Worm (Caenorhabditis elegans): ENCODE data around the gene K07E3.1.
A peak's percentile ranks its signal among the peaks of the same experiment; 100 is the strongest.

Gene K07E3.1

ce11 chrX:8098813-8099360 is 11.4 kb upstream of the K07E3.1 start, which contains the start of gene catp-5:
Gene catp-5, minus strand, starts transcription at chrX:8098863.
- peak; percentile 46 for TF ChIP-seq pqm-1 (tag; optimal IDR thresholded peaks at IDR 0.05)
- no peak for TF ChIP-seq egl-27 (tag; optimal IDR thresholded peaks at IDR 0.05)
- TF ChIP-seq zag-1 (tag; optimal IDR thresholded peaks at IDR 0.05): no peak
- no peak for TF ChIP-seq unc-62 (GFP tag; optimal IDR thresholded peaks at IDR 0.05)
- TF ChIP-seq elt-2 (tag; optimal IDR thresholded peaks at IDR 0.05): peak; percentile 85
- TF ChIP-seq nhr-43 (tag; optimal IDR thresholded peaks at IDR 0.05; ENCODE audit: poor library complexity, severe bottlenecking): no peak
- no peak for TF ChIP-seq elt-3 (tag; optimal IDR thresholded peaks at IDR 0.05)

DNA sequence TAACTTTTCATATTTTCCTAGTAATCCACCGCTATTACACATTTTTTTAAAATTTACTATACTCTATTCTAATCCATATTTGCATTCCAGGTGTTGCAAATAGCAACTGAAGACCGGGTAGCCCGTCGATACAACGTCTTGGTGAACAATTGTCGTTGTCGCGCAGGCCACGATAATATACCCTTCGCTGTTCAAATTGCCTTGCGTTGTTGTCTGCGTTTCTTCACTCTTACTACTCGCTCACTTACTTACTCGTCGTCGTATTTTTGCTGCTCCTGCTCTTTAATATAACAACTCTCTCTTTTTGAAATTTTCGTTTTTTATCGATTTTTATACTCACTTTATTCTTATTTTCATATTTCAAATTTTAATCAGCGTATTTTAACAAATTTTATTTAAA is 6.3 kb upstream of the K07E3.1 start, which contains the start of gene K07E3.2:
TSS of gene K07E3.2 (plus strand) at position 400 of the 400 bp plus-strand sequence.
- TF ChIP-seq pqm-1 (tag; optimal IDR thresholded peaks at IDR 0.05) (no peak), nhr-12 (tag; optimal IDR thresholded peaks at IDR 0.05) (no peak), tbx-2 (tag; optimal IDR thresholded peaks at IDR 0.05) (no peak), fkh-2 (tag; optimal IDR thresholded peaks at IDR 0.05) (no peak), lsy-12 (tag; optimal IDR thresholded peaks at IDR 0.05) (no peak), lin-39 (tag; optimal IDR thresholded peaks at IDR 0.05) (no peak), skn-1 (tag; optimal IDR thresholded peaks at IDR 0.05) (no peak), zag-1 (tag; optimal IDR thresholded peaks at IDR 0.05) (no peak), hmg-11 (tag; optimal IDR thresholded peaks at IDR 0.05) (peak; percentile 49), nfya-1 (tag; optimal IDR thresholded peaks at IDR 0.05; ENCODE audit: insufficient read depth) (peak; percentile 6), ceh-28 (tag; optimal IDR thresholded peaks at IDR 0.05) (peak; percentile 51), nhr-67 (tag; optimal IDR thresholded peaks at IDR 0.05) (no peak), nhr-25 (tag; optimal IDR thresholded peaks at IDR 0.05) (peak; percentile 24), nhr-77 (tag; optimal IDR thresholded peaks at IDR 0.05) (no peak), mml-1 (tag; optimal IDR thresholded peaks at IDR 0.05) (no peak), nhr-11 (tag; optimal IDR thresholded peaks at IDR 0.05) (no peak), ceh-16 (tag; optimal IDR thresholded peaks at IDR 0.05) (no peak), nhr-23 (tag; optimal IDR thresholded peaks at IDR 0.05) (no peak), sea-2 (GFP tag; optimal IDR thresholded peaks at IDR 0.05) (no peak), nhr-237 (tag; optimal IDR thresholded peaks at IDR 0.05) (no peak), nhr-76 (tag; optimal IDR thresholded peaks at IDR 0.05) (no peak), R02D3.7 (tag; optimal IDR thresholded peaks at IDR 0.05) (no peak), ztf-11 (tag; optimal IDR thresholded peaks at IDR 0.05) (no peak), aly-2 (tag; optimal IDR thresholded peaks at IDR 0.05) (no peak), elt-1 (tag; optimal IDR thresholded peaks at IDR 0.05) (no peak), jun-1 (tag; optimal IDR thresholded peaks at IDR 0.05) (peak; percentile 13), nhr-43 (tag; optimal IDR thresholded peaks at IDR 0.05; ENCODE audit: poor library complexity, severe bottlenecking) (peak; percentile 57), nhr-28 (tag; optimal IDR thresholded peaks at IDR 0.05) (no peak), unc-39 (tag; optimal IDR thresholded peaks at IDR 0.05) (no peak), egl-27 (tag; optimal IDR thresholded peaks at IDR 0.05) (no peak), ama-1 (optimal IDR thresholded peaks at IDR 0.05) (no peak), unc-62 (GFP tag; optimal IDR thresholded peaks at IDR 0.05) (no peak), ceh-9 (tag; optimal IDR thresholded peaks at IDR 0.05) (no peak), elt-3 (tag; optimal IDR thresholded peaks at IDR 0.05) (no peak), pha-4 (tag; optimal IDR thresholded peaks at IDR 0.05) (no peak)

DNA sequence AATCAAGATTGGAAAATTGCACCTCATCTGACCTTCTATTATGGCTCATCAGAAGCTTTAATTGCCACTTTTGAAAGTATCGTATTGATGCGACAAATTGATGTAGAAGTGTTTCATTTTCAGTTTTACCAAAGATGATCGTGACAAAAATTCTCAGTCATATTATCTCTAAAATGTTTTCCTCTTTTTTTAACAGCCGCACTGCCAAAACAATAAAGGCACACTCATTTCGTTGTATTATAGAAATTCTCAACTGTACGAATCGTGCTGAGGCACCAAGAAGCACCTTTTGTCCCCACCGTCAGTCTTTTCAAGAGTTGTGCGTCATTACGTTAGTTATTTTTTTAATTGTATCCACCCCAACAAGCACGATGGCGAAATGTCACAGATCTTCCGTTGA is 2.3 kb upstream of the K07E3.1 start, which contains the start of gene K07E3.9:
TSS of gene K07E3.9 (plus strand) at position 301 of the 400 bp plus-strand sequence.
- TF ChIP-seq pqm-1 (tag; optimal IDR thresholded peaks at IDR 0.05) (no peak), nfya-1 (tag; optimal IDR thresholded peaks at IDR 0.05; ENCODE audit: insufficient read depth) (no peak), nhr-43 (tag; optimal IDR thresholded peaks at IDR 0.05; ENCODE audit: poor library complexity, severe bottlenecking) (no peak), fos-1 (tag; optimal IDR thresholded peaks at IDR 0.05) (no peak), eor-1 (tag; optimal IDR thresholded peaks at IDR 0.05) (no peak), egl-27 (tag; optimal IDR thresholded peaks at IDR 0.05) (no peak), ceh-9 (tag; optimal IDR thresholded peaks at IDR 0.05) (no peak), ceh-82 (tag; optimal IDR thresholded peaks at IDR 0.05) (no peak), ztf-4 (tag; optimal IDR thresholded peaks at IDR 0.05) (no peak), nhr-77 (tag; optimal IDR thresholded peaks at IDR 0.05) (no peak), lin-39 (tag; optimal IDR thresholded peaks at IDR 0.05) (no peak), nhr-76 (tag; optimal IDR thresholded peaks at IDR 0.05) (no peak), ama-1 (optimal IDR thresholded peaks at IDR 0.05) (no peak), nhr-28 (tag; optimal IDR thresholded peaks at IDR 0.05) (no peak), skn-1 (tag; optimal IDR thresholded peaks at IDR 0.05) (no peak), ztf-11 (tag; optimal IDR thresholded peaks at IDR 0.05) (no peak), nhr-11 (tag; optimal IDR thresholded peaks at IDR 0.05) (no peak), unc-39 (tag; optimal IDR thresholded peaks at IDR 0.05) (no peak), mdl-1 (tag; optimal IDR thresholded peaks at IDR 0.05) (no peak), fkh-10 (GFP tag; optimal IDR thresholded peaks at IDR 0.05) (no peak)
